Fruit fly (Drosophila melanogaster) whole organism, embryonic: Measurements from ENCODE around the gene CG32280.

Experiments
- ATbp ChIP-seq: fragments of 200-800 bp; sonication (Bioruptor generic); optimal IDR thresholded peaks from 2 replicates; lab custom pipeline; 2017; ENCODE audit warnings: missing biosample characterization, mild to moderate bottlenecking, missing genetic modification characterization, missing genetic modification reagents
- Ada2b ChIP-seq: fragments of 200-800 bp; sonication (Bioruptor generic); IDR thresholded peaks from 2 replicates; pipeline ENCODE4 v1.3.6; 2022; ENCODE audit warnings: missing biosample characterization, missing genetic modification characterization
- Adf1 ChIP-seq: fragments of 200-800 bp; sonication (Bioruptor generic); IDR thresholded peaks from 2 replicates; pipeline ENCODE4 v1.3.6; 2022; ENCODE audit warnings: missing biosample characterization, missing genetic modification characterization
- Blimp-1 ChIP-seq: fragments of 200-800 bp; sonication (Bioruptor generic); optimal IDR thresholded peaks from 3 replicates; lab custom pipeline; 2018; ENCODE audit warnings: missing biosample characterization, missing genetic modification characterization, mild to moderate bottlenecking, moderate library complexity, missing genetic modification reagents
- Bteb2 ChIP-seq: fragments of 200-800 bp; sonication (Bioruptor generic); optimal IDR thresholded peaks from 2 replicates; lab custom pipeline; 2016; ENCODE audit warnings: missing biosample characterization, missing genetic modification characterization
- CG12391 ChIP-seq: fragments of 200-800 bp; sonication (Bioruptor generic); optimal IDR thresholded peaks from 3 replicates; lab custom pipeline; 2018; ENCODE audit warnings: missing biosample characterization, mild to moderate bottlenecking, missing genetic modification characterization, moderate library complexity
- CG14860 ChIP-seq: fragments of 200-800 bp; sonication (Bioruptor generic); IDR thresholded peaks from 3 replicates; pipeline ENCODE4 v1.3.6; 2022; ENCODE audit warnings: missing biosample characterization, missing genetic modification characterization; ENCODE audit not compliant: partially characterized antibody
- CG16813 ChIP-seq: fragments of 200-800 bp; sonication (Bioruptor generic); IDR thresholded peaks from 3 replicates; pipeline ENCODE4 v1.3.6; 2022; ENCODE audit warnings: missing biosample characterization, missing genetic modification characterization; ENCODE audit not compliant: partially characterized antibody
- CG17829 ChIP-seq: fragments of 200-800 bp; optimal IDR thresholded peaks from 2 replicates; lab custom pipeline; 2019; ENCODE audit warnings: missing biosample characterization, mild to moderate bottlenecking, missing genetic modification characterization, moderate library complexity
- CG18011 ChIP-seq: fragments of 200-800 bp; sonication (Bioruptor generic); optimal IDR thresholded peaks from 2 replicates; lab custom pipeline; 2017; ENCODE audit warnings: missing biosample characterization, missing genetic modification characterization, mild to moderate bottlenecking, moderate library complexity, missing genotype
- CG18619 ChIP-seq: fragments of 200-800 bp; sonication (Bioruptor generic); optimal IDR thresholded peaks from 3 replicates; lab custom pipeline; 2017; ENCODE audit warnings: missing biosample characterization, mild to moderate bottlenecking, missing genetic modification characterization
- CG2120 ChIP-seq: fragments of 200-800 bp; sonication (Bioruptor generic); optimal IDR thresholded peaks from 3 replicates; lab custom pipeline; 2016; ENCODE audit warnings: missing biosample characterization, missing genetic modification characterization
- CG3726 ChIP-seq: fragments of 200-800 bp; sonication (Bioruptor generic); IDR thresholded peaks from 3 replicates; pipeline ENCODE4, ENCODE4 v1.3.6; 2022; ENCODE audit warnings: missing biosample characterization, missing genetic modification characterization
- CG3838 ChIP-seq: fragments of 200-800 bp; sonication (Bioruptor generic); optimal IDR thresholded peaks from 3 replicates; lab custom pipeline; 2016; ENCODE audit warnings: missing biosample characterization, missing genetic modification characterization
- CG42726 ChIP-seq: fragments of 200-800 bp; sonication (Bioruptor generic); IDR thresholded peaks from 2 replicates; pipeline ENCODE4 v1.3.6; 2022; ENCODE audit warnings: missing biosample characterization, missing genetic modification characterization; ENCODE audit not compliant: partially characterized antibody
- CG4854 ChIP-seq: fragments of 200-800 bp; sonication (Bioruptor generic); optimal IDR thresholded peaks from 2 replicates; lab custom pipeline; 2016; ENCODE audit warnings: missing biosample characterization, missing genetic modification characterization, inconsistent platforms
- CG6791 ChIP-seq: fragments of 200-800 bp; sonication (Bioruptor generic); IDR thresholded peaks from 3 replicates; pipeline ENCODE4 v1.3.6; 2022; ENCODE audit warnings: missing biosample characterization, missing genetic modification characterization; ENCODE audit not compliant: partially characterized antibody
- Camta ChIP-seq: fragments of 200-800 bp; sonication (Bioruptor generic); optimal IDR thresholded peaks from 2 replicates; lab custom pipeline; 2016; ENCODE audit warnings: missing biosample characterization, missing genetic modification characterization
- Dad ChIP-seq: fragments of 200-800 bp; sonication (Bioruptor generic); optimal IDR thresholded peaks from 3 replicates; lab custom pipeline; 2016; ENCODE audit warnings: missing biosample characterization, missing genetic modification characterization
- Dip3 ChIP-seq: fragments of 200-800 bp; sonication (Bioruptor generic); optimal IDR thresholded peaks from 3 replicates; lab custom pipeline; 2016; ENCODE audit warnings: missing biosample characterization, missing genetic modification characterization
- Dll ChIP-seq: fragments of 200-800 bp; sonication (Bioruptor generic); IDR thresholded peaks from 4 replicates; pipeline ENCODE4 v1.3.6; 2022; ENCODE audit warnings: missing biosample characterization, missing genetic modification characterization; ENCODE audit not compliant: partially characterized antibody
- Fer2 ChIP-seq: fragments of 200-800 bp; sonication (Bioruptor generic); optimal IDR thresholded peaks from 2 replicates; lab custom pipeline; 2018; ENCODE audit warnings: missing biosample characterization, mild to moderate bottlenecking, missing genetic modification characterization, moderate library complexity
- HLHmδ ChIP-seq: fragments of 200-800 bp; sonication (Bioruptor generic); optimal IDR thresholded peaks from 2 replicates; lab custom pipeline; 2018; ENCODE audit warnings: missing biosample characterization, mild to moderate bottlenecking, missing genetic modification characterization, moderate library complexity
- Hey ChIP-seq: fragments of 200-800 bp; sonication (Bioruptor generic); optimal IDR thresholded peaks from 3 replicates; lab custom pipeline; 2018; ENCODE audit warnings: missing biosample characterization, mild to moderate bottlenecking, missing genetic modification characterization
- Hr3 ChIP-seq: fragments of 200-800 bp; sonication (Bioruptor generic); optimal IDR thresholded peaks from 3 replicates; lab custom pipeline; 2016; ENCODE audit warnings: missing biosample characterization, missing genetic modification characterization
- Hr78 ChIP-seq, 2 experiments: fragments of 200-800 bp in 1 of 2; fragments of >200 bp in 1 of 2; sonication (Bioruptor generic) in 1 of 2; optimal IDR thresholded peaks; 2 replicates each; lab custom pipeline; 2017 to 2019; ENCODE audit warnings: missing biosample characterization in 2 of 2, missing genetic modification characterization in 2 of 2, mild to moderate bottlenecking in 1 of 2, moderate library complexity in 1 of 2
- NFAT ChIP-seq: fragments of 200-800 bp; sonication (Bioruptor generic); IDR thresholded peaks from 2 replicates; pipeline ENCODE4 v1.3.6; 2022; ENCODE audit warnings: missing biosample characterization, missing genetic modification characterization
- Oli ChIP-seq: fragments of 200-800 bp; sonication (Bioruptor generic); optimal IDR thresholded peaks from 2 replicates; lab custom pipeline; 2018; ENCODE audit warnings: missing biosample characterization, mild to moderate bottlenecking, missing genetic modification characterization, moderate library complexity
- Six4 ChIP-seq: fragments of 200-800 bp; sonication (Bioruptor generic); optimal IDR thresholded peaks from 2 replicates; lab custom pipeline; 2016; ENCODE audit warnings: missing biosample characterization, missing genetic modification characterization
- Sry-δ ChIP-seq: fragments of 200-800 bp; sonication (Bioruptor generic); optimal IDR thresholded peaks from 2 replicates; lab custom pipeline; 2016; ENCODE audit warnings: missing biosample characterization, missing genetic modification characterization
- abd-A ChIP-seq: fragments of 200-800 bp; sonication (Bioruptor generic); optimal IDR thresholded peaks from 3 replicates; lab custom pipeline; 2019; ENCODE audit warnings: missing biosample characterization, mild to moderate bottlenecking, missing genetic modification characterization, moderate library complexity
- bigmax ChIP-seq: fragments of 200-800 bp; sonication (Bioruptor generic); optimal IDR thresholded peaks from 2 replicates; lab custom pipeline; 2018; ENCODE audit warnings: missing biosample characterization, mild to moderate bottlenecking, missing genetic modification characterization
- bsh ChIP-seq, 2 experiments: fragments of 200-800 bp; sonication (Bioruptor generic); optimal IDR thresholded peaks; 2 replicates each; lab custom pipeline; 2017 to 2018; ENCODE audit warnings: mild to moderate bottlenecking in 2 of 2, missing biosample characterization in 2 of 2, missing genetic modification characterization in 2 of 2, moderate library complexity in 1 of 2
- caup ChIP-seq: fragments of 200-800 bp; sonication (Bioruptor generic); optimal IDR thresholded peaks from 3 replicates; lab custom pipeline; 2017; ENCODE audit warnings: missing biosample characterization, mild to moderate bottlenecking, missing genetic modification characterization, moderate library complexity; ENCODE audit not compliant: severe bottlenecking
- danr ChIP-seq: fragments of 200-800 bp; sonication (Bioruptor generic); IDR thresholded peaks from 2 replicates; pipeline ENCODE4 v1.3.6; 2022; ENCODE audit warnings: missing biosample characterization, missing genetic modification characterization
- esg ChIP-seq: fragments of 200-800 bp; sonication (Bioruptor generic); conservative IDR thresholded peaks from 2 replicates; pipeline ENCODE4 v1.3.6; 2022; ENCODE audit warnings: missing biosample characterization, missing genetic modification characterization
- hkb ChIP-seq, 2 experiments: fragments of 200-800 bp in 1 of 2; fragments of >200 bp in 1 of 2; sonication (Bioruptor generic) in 1 of 2; IDR thresholded peaks in 1 of 2; optimal IDR thresholded peaks in 1 of 2; 2 replicates each; pipeline versions ENCODE4 v1.3.6 to Lab custom; 2017 to 2022; ENCODE audit warnings: missing biosample characterization in 1 of 2, missing genetic modification characterization in 1 of 2
- lab ChIP-seq: fragments of 200-800 bp; sonication (Bioruptor generic); optimal IDR thresholded peaks from 3 replicates; lab custom pipeline; 2017; ENCODE audit warnings: missing biosample characterization, missing genetic modification characterization, mild to moderate bottlenecking, moderate library complexity, missing genetic modification reagents
- org-1 ChIP-seq: fragments of 200-800 bp; sonication (Bioruptor generic); optimal IDR thresholded peaks from 2 replicates; lab custom pipeline; 2017; ENCODE audit warnings: missing biosample characterization, missing genetic modification characterization
- phol ChIP-seq: fragments of 200-800 bp; sonication (Bioruptor generic); optimal IDR thresholded peaks from 3 replicates; lab custom pipeline; 2018; ENCODE audit warnings: missing biosample characterization, mild to moderate bottlenecking, missing genetic modification characterization, moderate library complexity
- pum ChIP-seq: fragments of 200-800 bp; sonication (Bioruptor generic); optimal IDR thresholded peaks from 2 replicates; lab custom pipeline; 2016; ENCODE audit warnings: missing biosample characterization, missing genetic modification characterization
- ro ChIP-seq: fragments of 200-800 bp; sonication (Bioruptor generic); IDR thresholded peaks from 2 replicates; pipeline ENCODE4 v1.3.6; 2022; ENCODE audit warnings: missing biosample characterization, missing genetic modification characterization
- sim ChIP-seq: fragments of 200-800 bp; sonication (Bioruptor generic); IDR thresholded peaks from 2 replicates; pipeline ENCODE4 v1.3.6; 2022; ENCODE audit warnings: missing biosample characterization, missing genetic modification characterization
- sob ChIP-seq: fragments of 200-800 bp; sonication (Bioruptor generic); IDR thresholded peaks from 2 replicates; pipeline ENCODE4 v1.3.6; 2022; ENCODE audit warnings: missing biosample characterization, missing genetic modification characterization
- sr ChIP-seq: fragments of 200-800 bp; sonication (Bioruptor generic); IDR thresholded peaks from 3 replicates; pipeline ENCODE4 v1.3.6; 2022; ENCODE audit warnings: missing biosample characterization, missing genetic modification characterization
- ttk ChIP-seq: fragments of 200-800 bp; sonication (Bioruptor generic); IDR thresholded peaks from 2 replicates; pipeline ENCODE4 v2.1.2; 2022; ENCODE audit warnings: missing biosample characterization, missing genetic modification characterization
- unpg ChIP-seq: fragments of 200-800 bp; sonication (Bioruptor generic); optimal IDR thresholded peaks from 3 replicates; lab custom pipeline; 2018; ENCODE audit warnings: missing biosample characterization, mild to moderate bottlenecking, missing genetic modification characterization, moderate library complexity
- vfl ChIP-seq: fragments of 200-800 bp; sonication (Bioruptor generic); optimal IDR thresholded peaks from 2 replicates; lab custom pipeline; 2016; ENCODE audit warnings: missing biosample characterization, missing genetic modification characterization
- zen ChIP-seq: fragments of 200-800 bp; sonication (Bioruptor generic); optimal IDR thresholded peaks from 3 replicates; lab custom pipeline; 2018; ENCODE audit warnings: missing biosample characterization, mild to moderate bottlenecking, missing genetic modification characterization, moderate library complexity

The CG32280 gene

DNA sequence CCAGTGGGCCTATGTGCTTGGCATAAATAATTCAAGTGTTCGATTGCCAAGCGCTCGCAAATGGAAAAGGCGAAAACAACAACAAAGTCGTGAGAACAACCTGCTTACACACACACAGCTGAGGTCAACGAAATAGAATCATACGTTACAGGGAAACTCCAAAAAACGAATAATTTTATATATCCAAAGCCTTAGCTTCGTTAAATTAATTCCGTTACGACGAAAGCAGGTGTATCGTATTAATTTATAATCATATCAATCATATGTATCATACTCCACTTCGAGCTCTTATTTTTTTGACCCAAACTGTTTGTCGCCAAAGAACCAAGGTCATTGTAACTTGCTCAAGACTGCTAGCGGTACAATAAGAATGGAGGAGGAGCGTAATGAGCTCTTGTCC is 14.5 kb downstream of the CG32280 start (continued):
- TF ChIP-seq CG3838 (GFP tag; lab: Kevin White, UChicago) (peak; percentile 4), zen (tag; lab: Kevin White, UChicago) (peak; percentile 68), CG3726 (peak; percentile 85), hkb (optimal IDR thresholded peaks at IDR 0.05; lab: Kevin White, UChicago) (no peak), hkb (GFP tag; IDR thresholded peaks at IDR 0.05; lab: Robert Waterston, UW) (peak; percentile 95), Camta (peak; percentile 82), Oli (tag; lab: Kevin White, UChicago) (peak; percentile 87), Hr3 (GFP tag; lab: Kevin White, UChicago) (peak; percentile 62), CG17829 (peak; percentile 89), Fer2 (tag; lab: Kevin White, UChicago) (peak; percentile 45), CG4854 (GFP tag; lab: Kevin White, UChicago) (peak; percentile 85), vfl (GFP tag; lab: Kevin White, UChicago) (peak; percentile 80), ATbp (peak; percentile 80), Six4 (GFP tag; lab: Kevin White, UChicago) (peak; percentile 82), sob (peak; percentile 89), Dad (GFP tag; lab: Kevin White, UChicago) (peak; percentile 78), sr (GFP tag; lab: Robert Waterston, UW) (peak; percentile 46; the same call in 1 of the 3 replicates), CG18619 (peak; percentile 82), CG6791 (GFP tag; lab: Robert Waterston, UW) (no peak), esg (GFP tag; lab: Robert Waterston, UW) (peak; percentile 71), bsh (GFP tag; optimal IDR thresholded peaks at IDR 0.05; lab: Kevin White, UChicago) (peak; percentile 71 to 90), Blimp-1 (GFP tag; lab: Kevin White, UChicago) (peak; percentile 88), CG12391 (tag; lab: Kevin White, UChicago) (peak; percentile 87), HLHmδ (GFP tag; lab: Kevin White, UChicago) (no peak), Ada2b (GFP tag; lab: Robert Waterston, UW) (peak; percentile 94), sim (GFP tag; lab: Robert Waterston, UW) (peak; percentile 78), caup (GFP tag; lab: Kevin White, UChicago) (peak; percentile 86), unpg (GFP tag; lab: Kevin White, UChicago) (peak; percentile 94), org-1 (peak; percentile 83), ttk (GFP tag; lab: Robert Waterston, UW) (peak; percentile 75), pum (peak; percentile 77), Adf1 (GFP tag; lab: Robert Waterston, UW) (peak; percentile 41; the same call in 1 of the 2 replicates), Hr78 (GFP tag; optimal IDR thresholded peaks at IDR 0.05; lab: Kevin White, UChicago) (no peak), abd-A (tag; lab: Kevin White, UChicago) (no peak), CG16813 (GFP tag; lab: Robert Waterston, UW) (no peak), danr (GFP tag; lab: Robert Waterston, UW) (peak; percentile 75), bigmax (GFP tag; lab: Kevin White, UChicago) (peak; percentile 19), CG14860 (GFP tag; lab: Robert Waterston, UW) (no peak), CG18011 (GFP tag; lab: Kevin White, UChicago) (peak; percentile 69), Bteb2 (GFP tag; lab: Kevin White, UChicago) (peak; percentile 81), Dip3 (GFP tag; lab: Kevin White, UChicago) (peak; percentile 77), NFAT (GFP tag; lab: Robert Waterston, UW) (peak; percentile 86), ro (peak; percentile 72; the same call in 1 of the 2 replicates), Hey (tag; lab: Kevin White, UChicago) (no peak), CG2120 (GFP tag; lab: Kevin White, UChicago) (peak; percentile 87), phol (tag; lab: Kevin White, UChicago) (peak; percentile 87), CG42726 (GFP tag; lab: Robert Waterston, UW) (no peak), Sry-δ (GFP tag; lab: Kevin White, UChicago) (no peak), lab (peak; percentile 94), Dll (GFP tag; lab: Robert Waterston, UW) (no peak)
